Worm (Caenorhabditis elegans) whole organism, late embryonic: Measurements from ENCODE around the gene fkh-2.

Source experiments
- ama-1 ChIP-seq: fragments of 150-350 bp; optimal IDR thresholded peaks from 2 replicates; lab custom pipeline; 2014
- ceh-14 ChIP-seq: sonication (generic microtip); optimal IDR thresholded peaks from 2 replicates; lab custom pipeline; 2016; ENCODE audit warnings: missing genotype, missing genetic modification characterization, missing compliant biosample characterization
- eyg-1 ChIP-seq: sonication (generic microtip); optimal IDR thresholded peaks from 2 replicates; lab custom pipeline; 2016; ENCODE audit warnings: missing genotype, missing genetic modification characterization, missing compliant biosample characterization
- hlh-15 ChIP-seq: sonication (generic microtip); optimal IDR thresholded peaks from 2 replicates; lab custom pipeline; 2016; ENCODE audit warnings: missing genetic modification characterization, missing compliant biosample characterization
- lin-11 ChIP-seq: fragments of 200-800 bp; sonication (Bioruptor generic); optimal IDR thresholded peaks from 2 replicates; lab custom pipeline; 2018; ENCODE audit warnings: mild to moderate bottlenecking, missing genetic modification characterization, missing compliant biosample characterization
- pag-3 ChIP-seq: sonication (generic microtip); optimal IDR thresholded peaks from 2 replicates; lab custom pipeline; 2016; ENCODE audit warnings: missing compliant biosample characterization, missing genetic modification characterization, borderline replicate concordance
- ttx-3 ChIP-seq: sonication (generic microtip); optimal IDR thresholded peaks from 2 replicates; lab custom pipeline; 2016; ENCODE audit warnings: missing genetic modification reagents, missing genetic modification characterization, missing compliant biosample characterization
- unc-55 ChIP-seq: sonication (generic microtip); optimal IDR thresholded peaks from 2 replicates; lab custom pipeline; 2017; ENCODE audit warnings: missing biosample characterization, missing genetic modification reagents, missing genetic modification characterization

- TF ChIP-seq unc-55 (GFP tag; lab: Kevin White, UChicago) (no peak), lin-11 (tag; lab: Kevin White, UChicago) (no peak), hlh-15 (no peak), pag-3 (tag; lab: Kevin White, UChicago) (no peak), eyg-1 (tag; lab: Kevin White, UChicago) (no peak), ceh-14 (no peak), ttx-3 (tag; lab: Kevin White, UChicago) (no peak), ama-1 (no peak)
These were observed 31.1 kb upstream of the fkh-2 start for ce11 chrX:3773233-3773632.
